Worm (Caenorhabditis elegans) whole organism, midembryonic: ENCODE results near the gene F59B2.14.

ENCODE experiments used
- T22C8.4 ChIP-seq: fragments of 200-800 bp; sonication (Bioruptor generic); IDR thresholded peaks from 2 replicates; pipeline ENCODE4 v1.3.6; 2022; ENCODE audit warnings: missing genetic modification characterization, missing compliant biosample characterization
- cog-1 ChIP-seq: sonication (generic microtip); optimal IDR thresholded peaks from 2 replicates; lab custom pipeline; 2016; ENCODE audit warnings: missing genetic modification characterization, missing compliant biosample characterization
- flt-1 ChIP-seq: fragments of 200-800 bp; sonication (Bioruptor generic); IDR thresholded peaks from 2 replicates; pipeline ENCODE4 v1.3.6; 2022; ENCODE audit warnings: missing genetic modification characterization, missing compliant biosample characterization
- klf-2 ChIP-seq: fragments of 200-800 bp; sonication (Bioruptor generic); conservative IDR thresholded peaks from 2 replicates; pipeline ENCODE4 v1.3.6; 2022; ENCODE audit warnings: missing genetic modification reagents, missing genetic modification characterization, missing compliant biosample characterization
- med-1 ChIP-seq: sonication (generic microtip); optimal IDR thresholded peaks from 2 replicates; lab custom pipeline; 2017; ENCODE audit warnings: missing genetic modification characterization, mild to moderate bottlenecking, missing compliant biosample characterization, antibody characterized with exemption, missing genetic modification reagents; ENCODE audit not compliant: insufficient read depth
- ref-1 ChIP-seq: fragments of 200-800 bp; sonication (Bioruptor generic); conservative IDR thresholded peaks from 2 replicates; pipeline ENCODE4 v1.3.6; 2022; ENCODE audit warnings: missing genetic modification reagents, missing genetic modification characterization, missing compliant biosample characterization
- tab-1 ChIP-seq: fragments of 200-800 bp; sonication (Bioruptor generic); IDR thresholded peaks from 2 replicates; pipeline ENCODE4 v1.3.6; 2022; ENCODE audit warnings: missing genetic modification characterization, missing compliant biosample characterization
- ztf-23 ChIP-seq: fragments of 200-800 bp; sonication (Bioruptor generic); IDR thresholded peaks from 2 replicates; pipeline ENCODE4 v1.3.6; 2022; ENCODE audit warnings: missing genetic modification reagents, missing genetic modification characterization, missing compliant biosample characterization
- ztf-29 ChIP-seq: fragments of 200-800 bp; sonication (Bioruptor generic); IDR thresholded peaks from 2 replicates; pipeline ENCODE4 v1.3.6; 2022; ENCODE audit warnings: missing genetic modification reagents, missing genetic modification characterization, missing compliant biosample characterization

ce11 chrIII:9069712-9070111 is 47.3 kb upstream of the F59B2.14 start:
- TF ChIP-seq med-1 (GFP tag; lab: Kevin White, UChicago) (no peak), ref-1 (GFP tag; lab: Robert Waterston, UW) (no peak), flt-1 (GFP tag; lab: Robert Waterston, UW) (no peak), cog-1 (tag; lab: Kevin White, UChicago) (no peak), T22C8.4 (no peak), klf-2 (GFP tag; lab: Robert Waterston, UW) (no peak), tab-1 (no peak), ztf-29 (no peak), ztf-23 (GFP tag; lab: Robert Waterston, UW) (no peak)
